Fruit fly (Drosophila melanogaster) whole organism, embryonic: ENCODE measurements around the gene jv.
A peak's percentile ranks its signal among the peaks of the same experiment; 100 is the strongest.

ENCODE experiments used
- Abd-B ChIP-seq: fragments of 200-800 bp; sonication (Bioruptor generic); optimal IDR thresholded peaks from 2 replicates; lab custom pipeline; 2018; ENCODE audit warnings: missing biosample characterization, mild to moderate bottlenecking, missing genetic modification characterization, moderate library complexity
- CG10147 ChIP-seq: fragments of 200-800 bp; sonication (Bioruptor generic); optimal IDR thresholded peaks from 2 replicates; lab custom pipeline; 2019; ENCODE audit warnings: missing biosample characterization, mild to moderate bottlenecking, missing genetic modification characterization, moderate library complexity
- CG10366 ChIP-seq: fragments of 200-800 bp; sonication (Bioruptor generic); IDR thresholded peaks from 2 replicates; pipeline ENCODE4 v1.3.6; 2022; ENCODE audit warnings: missing biosample characterization, missing genetic modification characterization
- CG10462 ChIP-seq: fragments of 200-800 bp; sonication (Bioruptor generic); optimal IDR thresholded peaks from 2 replicates; lab custom pipeline; 2016; ENCODE audit warnings: missing biosample characterization, missing genetic modification characterization
- CG12299 ChIP-seq: fragments of 200-800 bp; sonication (Bioruptor generic); optimal IDR thresholded peaks from 2 replicates; lab custom pipeline; 2018; ENCODE audit warnings: missing biosample characterization, mild to moderate bottlenecking, missing genetic modification characterization
- CG12942 ChIP-seq: fragments of 200-800 bp; sonication (Bioruptor generic); optimal IDR thresholded peaks from 3 replicates; lab custom pipeline; 2016; ENCODE audit warnings: missing biosample characterization, missing genetic modification characterization
- CG13296 ChIP-seq: fragments of 200-800 bp; sonication (Bioruptor generic); optimal IDR thresholded peaks from 3 replicates; lab custom pipeline; 2018; ENCODE audit warnings: missing biosample characterization, mild to moderate bottlenecking, missing genetic modification characterization
- CG13424 ChIP-seq: fragments of 200-800 bp; sonication (Bioruptor generic); optimal IDR thresholded peaks from 2 replicates; lab custom pipeline; 2019; ENCODE audit warnings: missing biosample characterization, mild to moderate bottlenecking, missing genetic modification characterization, moderate library complexity
- CG14860 ChIP-seq: fragments of 200-800 bp; sonication (Bioruptor generic); IDR thresholded peaks from 3 replicates; pipeline ENCODE4 v1.3.6; 2022; ENCODE audit warnings: missing biosample characterization, missing genetic modification characterization; ENCODE audit not compliant: partially characterized antibody
- CG1603 ChIP-seq: fragments of 200-800 bp; sonication (Bioruptor generic); optimal IDR thresholded peaks from 2 replicates; lab custom pipeline; 2019; ENCODE audit warnings: missing biosample characterization, mild to moderate bottlenecking, missing genetic modification characterization, moderate library complexity
- CG1832 ChIP-seq: fragments of 200-800 bp; sonication (Bioruptor generic); optimal IDR thresholded peaks from 2 replicates; lab custom pipeline; 2017; ENCODE audit warnings: missing biosample characterization, mild to moderate bottlenecking, missing genetic modification characterization, inconsistent platforms
- CG2199 ChIP-seq: fragments of 200-800 bp; sonication (Bioruptor generic); IDR thresholded peaks from 3 replicates; pipeline ENCODE4 v1.3.6; 2022; ENCODE audit warnings: missing biosample characterization, missing genetic modification characterization
- CG3065 ChIP-seq: fragments of 200-800 bp; sonication (Bioruptor generic); optimal IDR thresholded peaks from 2 replicates; lab custom pipeline; 2016; ENCODE audit warnings: missing biosample characterization, missing genetic modification characterization
- CG3163 ChIP-seq: fragments of 200-800 bp; sonication (Bioruptor generic); optimal IDR thresholded peaks from 3 replicates; lab custom pipeline; 2016; ENCODE audit warnings: missing biosample characterization, missing genetic modification characterization
- CG32772 ChIP-seq: fragments of 200-800 bp; sonication (Bioruptor generic); IDR thresholded peaks from 2 replicates; pipeline ENCODE4 v1.3.6; 2022; ENCODE audit warnings: missing biosample characterization, missing genetic modification characterization
- CG4424 ChIP-seq: fragments of 200-800 bp; sonication (Bioruptor generic); optimal IDR thresholded peaks from 3 replicates; lab custom pipeline; 2016; ENCODE audit warnings: missing biosample characterization, missing genetic modification characterization
- CG4730 ChIP-seq: fragments of 200-800 bp; sonication (Bioruptor generic); IDR thresholded peaks from 2 replicates; pipeline ENCODE4 v1.3.6; 2022; ENCODE audit warnings: missing biosample characterization, missing genetic modification characterization
- CG4820 ChIP-seq: fragments of 200-800 bp; sonication (Bioruptor generic); optimal IDR thresholded peaks from 3 replicates; lab custom pipeline; 2016; ENCODE audit warnings: missing biosample characterization, missing genetic modification characterization
- CG4854 ChIP-seq: fragments of 200-800 bp; sonication (Bioruptor generic); optimal IDR thresholded peaks from 2 replicates; lab custom pipeline; 2016; ENCODE audit warnings: missing biosample characterization, missing genetic modification characterization, inconsistent platforms
- CG6689 ChIP-seq: fragments of 200-800 bp; sonication (Bioruptor generic); IDR thresholded peaks from 2 replicates; pipeline ENCODE4 v1.3.6; 2022; ENCODE audit warnings: missing biosample characterization, missing genetic modification characterization
- CG7786 ChIP-seq: fragments of 200-800 bp; sonication (Bioruptor generic); optimal IDR thresholded peaks from 2 replicates; lab custom pipeline; 2016; ENCODE audit warnings: missing biosample characterization, missing genetic modification characterization
- CG8765 ChIP-seq: fragments of 200-800 bp; sonication (Bioruptor generic); IDR thresholded peaks from 2 replicates; pipeline ENCODE4 v1.3.6; 2022; ENCODE audit warnings: missing biosample characterization, missing genetic modification characterization
- CG9932 ChIP-seq: fragments of 200-800 bp; sonication (Bioruptor generic); IDR thresholded peaks from 2 replicates; pipeline ENCODE4 v1.3.6; 2022; ENCODE audit warnings: missing biosample characterization, missing genetic modification characterization
- D19B ChIP-seq: fragments of 200-800 bp; sonication (Bioruptor generic); optimal IDR thresholded peaks from 2 replicates; lab custom pipeline; 2017; ENCODE audit warnings: missing biosample characterization, mild to moderate bottlenecking, missing genetic modification characterization
- Dip3 ChIP-seq: fragments of 200-800 bp; sonication (Bioruptor generic); optimal IDR thresholded peaks from 3 replicates; lab custom pipeline; 2016; ENCODE audit warnings: missing biosample characterization, missing genetic modification characterization
- Doc2 ChIP-seq: fragments of 200-800 bp; sonication (Bioruptor generic); IDR thresholded peaks from 2 replicates; pipeline ENCODE4 v1.3.6; 2022; ENCODE audit warnings: missing biosample characterization, missing genetic modification characterization
- E2f2 ChIP-seq: fragments of 200-800 bp; sonication (Bioruptor generic); IDR thresholded peaks from 2 replicates; pipeline ENCODE4 v1.3.6; 2022; ENCODE audit warnings: missing biosample characterization, missing genetic modification characterization
- ERR ChIP-seq: fragments of 200-800 bp; sonication (Bioruptor generic); optimal IDR thresholded peaks from 2 replicates; lab custom pipeline; 2016; ENCODE audit warnings: missing biosample characterization, missing genetic modification characterization
- Fer1 ChIP-seq: fragments of 200-800 bp; sonication (Bioruptor generic); optimal IDR thresholded peaks from 2 replicates; lab custom pipeline; 2017; ENCODE audit warnings: missing biosample characterization, mild to moderate bottlenecking, missing genetic modification characterization
- GATAe ChIP-seq: fragments of 200-800 bp; sonication (Bioruptor generic); conservative IDR thresholded peaks from 2 replicates; pipeline ENCODE4 v1.3.6; 2022; ENCODE audit warnings: missing biosample characterization, missing genetic modification characterization
- HLH4C ChIP-seq: fragments of 200-800 bp; sonication (Bioruptor generic); IDR thresholded peaks from 3 replicates; pipeline ENCODE4 v1.3.6; 2022; ENCODE audit warnings: missing biosample characterization, missing genetic modification characterization; ENCODE audit not compliant: partially characterized antibody
- HmgZ ChIP-seq: fragments of 200-800 bp; sonication (Bioruptor generic); optimal IDR thresholded peaks from 2 replicates; lab custom pipeline; 2018; ENCODE audit warnings: missing biosample characterization, mild to moderate bottlenecking, missing genetic modification characterization
- Myb ChIP-seq: fragments of 200-800 bp; sonication (Bioruptor generic); optimal IDR thresholded peaks from 2 replicates; lab custom pipeline; 2016; ENCODE audit warnings: missing biosample characterization, missing genetic modification characterization
- Opbp ChIP-seq: fragments of 200-800 bp; sonication (Bioruptor generic); IDR thresholded peaks from 3 replicates; pipeline ENCODE4 v1.3.6; 2022; ENCODE audit warnings: missing biosample characterization, missing genetic modification characterization; ENCODE audit not compliant: partially characterized antibody
- Spps ChIP-seq: fragments of 200-800 bp; sonication (Bioruptor generic); optimal IDR thresholded peaks from 2 replicates; lab custom pipeline; 2018; ENCODE audit warnings: missing biosample characterization, mild to moderate bottlenecking, missing genetic modification characterization
- al ChIP-seq: fragments of 200-800 bp; sonication (Bioruptor generic); IDR thresholded peaks from 2 replicates; pipeline ENCODE4 v1.3.6; 2022; ENCODE audit warnings: missing biosample characterization, missing genetic modification characterization
- bigmax ChIP-seq: fragments of 200-800 bp; sonication (Bioruptor generic); optimal IDR thresholded peaks from 2 replicates; lab custom pipeline; 2018; ENCODE audit warnings: missing biosample characterization, mild to moderate bottlenecking, missing genetic modification characterization
- bsh ChIP-seq, 2 experiments: fragments of 200-800 bp; sonication (Bioruptor generic); optimal IDR thresholded peaks; 2 replicates each; lab custom pipeline; 2017 to 2018; ENCODE audit warnings: mild to moderate bottlenecking in 2 of 2, missing biosample characterization in 2 of 2, missing genetic modification characterization in 2 of 2, moderate library complexity in 1 of 2
- dimm ChIP-seq: fragments of 200-800 bp; sonication (Bioruptor generic); IDR thresholded peaks from 2 replicates; pipeline ENCODE4 v1.3.6; 2022; ENCODE audit warnings: missing biosample characterization, missing genetic modification characterization
- dysf ChIP-seq: fragments of 200-800 bp; sonication (Bioruptor generic); IDR thresholded peaks from 3 replicates; pipeline ENCODE4 v1.3.6; 2022; ENCODE audit warnings: missing biosample characterization, missing genetic modification characterization
- fd3F ChIP-seq: fragments of 200-800 bp; sonication (Bioruptor generic); optimal IDR thresholded peaks from 2 replicates; lab custom pipeline; 2018; ENCODE audit warnings: missing biosample characterization, mild to moderate bottlenecking, missing genetic modification characterization, moderate library complexity
- hbn ChIP-seq: fragments of 200-800 bp; sonication (Bioruptor generic); IDR thresholded peaks from 2 replicates; pipeline ENCODE4 v1.3.6; 2022; ENCODE audit warnings: missing biosample characterization, missing genetic modification characterization; ENCODE audit not compliant: partially characterized antibody
- nerfin-1 ChIP-seq: fragments of 200-800 bp; sonication (Bioruptor generic); optimal IDR thresholded peaks from 3 replicates; lab custom pipeline; 2019; ENCODE audit warnings: missing biosample characterization, mild to moderate bottlenecking, missing genetic modification characterization, moderate library complexity
- pfk ChIP-seq: fragments of 200-800 bp; sonication (Bioruptor generic); optimal IDR thresholded peaks from 2 replicates; lab custom pipeline; 2018; ENCODE audit warnings: missing biosample characterization, mild to moderate bottlenecking, missing genetic modification characterization, moderate library complexity
- repo ChIP-seq: fragments of 200-800 bp; sonication (Bioruptor generic); optimal IDR thresholded peaks from 2 replicates; lab custom pipeline; 2016; ENCODE audit warnings: missing biosample characterization, missing genetic modification characterization
- sisA ChIP-seq: fragments of 200-800 bp; sonication (Bioruptor generic); IDR thresholded peaks from 2 replicates; pipeline ENCODE4 v1.3.6; 2022; ENCODE audit warnings: missing biosample characterization, missing genetic modification characterization
- so ChIP-seq: fragments of 200-800 bp; sonication (Bioruptor generic); IDR thresholded peaks from 3 replicates; pipeline ENCODE4 v1.3.6; 2022; ENCODE audit warnings: missing biosample characterization, missing genetic modification characterization
- stwl ChIP-seq: fragments of 200-800 bp; sonication (Bioruptor generic); optimal IDR thresholded peaks from 3 replicates; lab custom pipeline; 2018; ENCODE audit warnings: missing biosample characterization, mild to moderate bottlenecking, missing genetic modification characterization, moderate library complexity
- ttk ChIP-seq: fragments of 200-800 bp; sonication (Bioruptor generic); IDR thresholded peaks from 2 replicates; pipeline ENCODE4 v2.1.2; 2022; ENCODE audit warnings: missing biosample characterization, missing genetic modification characterization
- unpg ChIP-seq: fragments of 200-800 bp; sonication (Bioruptor generic); optimal IDR thresholded peaks from 3 replicates; lab custom pipeline; 2018; ENCODE audit warnings: missing biosample characterization, mild to moderate bottlenecking, missing genetic modification characterization, moderate library complexity

jv gene

DNA sequence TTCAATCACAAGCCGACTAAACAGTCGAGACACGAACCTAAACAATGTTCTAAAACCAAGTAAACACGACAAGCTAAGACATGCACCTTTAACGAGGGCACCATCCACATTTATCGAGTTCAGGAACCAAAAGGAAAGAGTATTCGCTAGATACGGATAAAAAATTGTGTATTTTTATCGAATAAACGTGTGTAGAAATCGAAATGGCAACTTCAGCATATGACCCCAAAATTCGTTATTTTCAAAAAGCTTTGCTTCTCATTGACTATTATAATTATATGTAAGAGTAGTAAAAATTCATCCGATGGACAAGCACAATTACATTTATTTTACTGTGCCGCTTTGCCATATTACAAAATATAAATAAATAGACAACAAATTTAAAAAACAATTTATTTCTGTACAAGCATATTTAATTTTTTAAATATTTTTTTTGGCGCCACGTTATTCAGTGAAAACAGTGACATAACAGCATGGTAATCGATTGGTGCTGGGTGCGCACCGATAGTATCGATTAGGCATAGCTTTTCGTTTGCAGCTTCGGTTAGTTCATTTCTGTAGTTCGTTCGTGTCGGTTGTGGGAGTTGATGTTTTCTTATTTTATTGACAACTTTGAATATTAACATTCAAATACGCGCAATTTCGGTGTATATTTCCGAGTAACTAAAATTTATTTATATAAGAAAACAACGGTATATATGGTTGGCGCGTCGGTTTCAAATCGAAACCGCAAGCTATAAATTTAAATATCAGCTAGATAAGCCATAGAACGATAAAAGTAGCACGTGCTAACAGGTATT lies 38.9 kb downstream of the jv start, which contains the start of gene MCU (continued):
- peak; percentile 63 for TF ChIP-seq stwl (tag; lab: Kevin White, UChicago)
- no peak for TF ChIP-seq CG8765 (GFP tag; lab: Robert Waterston, UW)
- TF ChIP-seq Spps (tag; lab: Kevin White, UChicago) = no peak
- TF ChIP-seq CG1832 (GFP tag; lab: Kevin White, UChicago) = no peak
- no peak for TF ChIP-seq CG10462 (GFP tag; lab: Kevin White, UChicago)
- peak; percentile 95 for TF ChIP-seq Opbp
- TF ChIP-seq sisA = no peak
- TF ChIP-seq CG3163 (GFP tag; lab: Kevin White, UChicago) = no peak
- TF ChIP-seq HLH4C (GFP tag; lab: Robert Waterston, UW) = peak; percentile 94
- TF ChIP-seq fd3F (GFP tag; lab: Kevin White, UChicago) = no peak
- no peak for TF ChIP-seq bsh (GFP tag; optimal IDR thresholded peaks at IDR 0.05; lab: Kevin White, UChicago)
- TF ChIP-seq D19B (GFP tag; lab: Kevin White, UChicago) = no peak
- peak; percentile 60 for TF ChIP-seq CG1603
- peak; percentile 40 for TF ChIP-seq CG13296 (GFP tag; lab: Kevin White, UChicago)
- TF ChIP-seq CG12942 (GFP tag; lab: Kevin White, UChicago) = no peak
- peak; percentile 90 for TF ChIP-seq CG14860
- TF ChIP-seq GATAe (GFP tag; lab: Robert Waterston, UW) = no peak
- TF ChIP-seq CG9932 = peak; percentile 54
- no peak for TF ChIP-seq repo
- TF ChIP-seq Dip3 (GFP tag; lab: Kevin White, UChicago) = no peak
- no peak for TF ChIP-seq CG4820 (GFP tag; lab: Kevin White, UChicago)
- no peak for TF ChIP-seq pfk (GFP tag; lab: Kevin White, UChicago)
- no peak for TF ChIP-seq ERR
- no peak for TF ChIP-seq CG4730 (GFP tag; lab: Robert Waterston, UW)
- TF ChIP-seq nerfin-1 (tag; lab: Kevin White, UChicago) = no peak
- TF ChIP-seq CG10366 (GFP tag; lab: Robert Waterston, UW) = no peak
- no peak for TF ChIP-seq so (GFP tag; lab: Robert Waterston, UW)
- peak; percentile 98 for TF ChIP-seq Myb
- no peak for TF ChIP-seq CG32772 (GFP tag; lab: Robert Waterston, UW)
- peak; percentile 96 for TF ChIP-seq E2f2
- no peak for TF ChIP-seq CG3065 (GFP tag; lab: Kevin White, UChicago)
- TF ChIP-seq unpg (GFP tag; lab: Kevin White, UChicago) = no peak
- no peak for TF ChIP-seq dysf (GFP tag; lab: Robert Waterston, UW)
- TF ChIP-seq CG4854 (GFP tag; lab: Kevin White, UChicago) = no peak
- TF ChIP-seq CG13424 (tag; lab: Kevin White, UChicago) = no peak
- peak; percentile 33; the same call in 1 of the 2 replicates for TF ChIP-seq al (GFP tag; lab: Robert Waterston, UW)
- TF ChIP-seq CG10147 (GFP tag; lab: Kevin White, UChicago) = no peak
- no peak for TF ChIP-seq CG6689
- no peak for TF ChIP-seq CG4424 (GFP tag; lab: Kevin White, UChicago)
- TF ChIP-seq Fer1 (GFP tag; lab: Kevin White, UChicago) = peak; percentile 25
- no peak for TF ChIP-seq CG2199 (GFP tag; lab: Robert Waterston, UW)
- no peak for TF ChIP-seq ttk (GFP tag; lab: Robert Waterston, UW)
- TF ChIP-seq Doc2 = no peak
- TF ChIP-seq bigmax (GFP tag; lab: Kevin White, UChicago) = no peak
- TF ChIP-seq CG7786 (GFP tag; lab: Kevin White, UChicago) = no peak
- no peak for TF ChIP-seq dimm (GFP tag; lab: Robert Waterston, UW)
- TF ChIP-seq HmgZ (tag; lab: Kevin White, UChicago) = peak; percentile 57
- peak; percentile 52 for TF ChIP-seq Abd-B (GFP tag; lab: Kevin White, UChicago)
- no peak for TF ChIP-seq CG12299 (tag; lab: Kevin White, UChicago)
- peak; percentile 91 for TF ChIP-seq hbn (GFP tag; lab: Robert Waterston, UW)
